Worm (Caenorhabditis elegans): ENCODE results near the gene F11D11.21.

Gene F11D11.21

ce11 chrV:18722510-18723299, 27.6 kb downstream of the F11D11.21 start:
- TF ChIP-seq pes-1 (GFP tag; IDR thresholded peaks at IDR 0.05) (no peak), ceh-36 (tag; optimal IDR thresholded peaks at IDR 0.05) (peak; percentile 57), flt-1 (GFP tag; IDR thresholded peaks at IDR 0.05) (peak; percentile 52)

- TF ChIP-seq F13C5.2 (tag; optimal IDR thresholded peaks at IDR 0.05) (no peak), hmg-4 (GFP tag; optimal IDR thresholded peaks at IDR 0.05) (no peak), sea-1 (GFP tag; conservative IDR thresholded peaks at IDR 0.05) (no peak), scrt-1 (GFP tag; IDR thresholded peaks at IDR 0.05) (no peak), tbx-37 (GFP tag; conservative IDR thresholded peaks at IDR 0.05) (no peak), tbx-11 (GFP tag; IDR thresholded peaks at IDR 0.05) (no peak), ama-1 (optimal IDR thresholded peaks at IDR 0.05) (no peak)
Observed at ce11 chrV:18721873-18722272, 28.5 kb downstream of the F11D11.21 start.

- peak; percentile 52; the same call in 1 of the 2 replicates for TF ChIP-seq tbx-11 (GFP tag; IDR thresholded peaks at IDR 0.05)
- peak; percentile 63 for TF ChIP-seq scrt-1 (GFP tag; IDR thresholded peaks at IDR 0.05)
- no peak for TF ChIP-seq tbx-37 (GFP tag; conservative IDR thresholded peaks at IDR 0.05)
- no peak for TF ChIP-seq hmbx-1 (tag; optimal IDR thresholded peaks at IDR 0.05)
- TF ChIP-seq B0310.2 (tag; optimal IDR thresholded peaks at IDR 0.05), result no peak
- no peak for TF ChIP-seq ceh-36 (tag; optimal IDR thresholded peaks at IDR 0.05)
- no peak for TF ChIP-seq F13C5.2 (tag; optimal IDR thresholded peaks at IDR 0.05)
- peak; percentile 70 for TF ChIP-seq ceh-13 (GFP tag; optimal IDR thresholded peaks at IDR 0.05)
- TF ChIP-seq ama-1 (optimal IDR thresholded peaks at IDR 0.05), result peak; percentile 33
- no peak for TF ChIP-seq pes-1 (GFP tag; IDR thresholded peaks at IDR 0.05)
- no peak for TF ChIP-seq tra-4 (tag; optimal IDR thresholded peaks at IDR 0.05)
- peak; percentile 44; the same call in 1 of the 2 replicates for TF ChIP-seq flt-1 (GFP tag; IDR thresholded peaks at IDR 0.05)
- TF ChIP-seq hnd-1 (tag; optimal IDR thresholded peaks at IDR 0.05), result no peak
- TF ChIP-seq sea-1 (GFP tag; conservative IDR thresholded peaks at IDR 0.05), result peak; percentile 84
- TF ChIP-seq ets-7 (tag; optimal IDR thresholded peaks at IDR 0.05), result no peak
- peak; percentile 86 for TF ChIP-seq aly-1 (tag; optimal IDR thresholded peaks at IDR 0.05)
- peak; percentile 1 for TF ChIP-seq hmg-4 (GFP tag; optimal IDR thresholded peaks at IDR 0.05)
Observed at ce11 chrV:18719956-18720489, 30.3 kb downstream of the F11D11.21 start, which contains the start of gene Y17D7C.2. Y17D7C.2 (minus strand) TSS chrV:18719987.

- TF ChIP-seq tra-4 (tag; optimal IDR thresholded peaks at IDR 0.05) (no peak), ceh-36 (tag; optimal IDR thresholded peaks at IDR 0.05) (no peak), B0310.2 (tag; optimal IDR thresholded peaks at IDR 0.05) (no peak), hmbx-1 (tag; optimal IDR thresholded peaks at IDR 0.05) (no peak), ceh-13 (GFP tag; optimal IDR thresholded peaks at IDR 0.05) (no peak), flt-1 (GFP tag; IDR thresholded peaks at IDR 0.05) (no peak), F13C5.2 (tag; optimal IDR thresholded peaks at IDR 0.05) (no peak)
Observed at ce11 chrV:18719412-18719811, 30.9 kb downstream of the F11D11.21 start.

- TF ChIP-seq ceh-36 (tag; optimal IDR thresholded peaks at IDR 0.05) (no peak), ets-7 (tag; optimal IDR thresholded peaks at IDR 0.05) (no peak), scrt-1 (GFP tag; IDR thresholded peaks at IDR 0.05) (0 out of 2 replicates have a peak, but pooled peaks have one; percentile 58), tra-4 (tag; optimal IDR thresholded peaks at IDR 0.05) (no peak), hmbx-1 (tag; optimal IDR thresholded peaks at IDR 0.05) (no peak), aly-1 (tag; optimal IDR thresholded peaks at IDR 0.05) (peak; percentile 62), ama-1 (optimal IDR thresholded peaks at IDR 0.05) (no peak), tbx-37 (GFP tag; conservative IDR thresholded peaks at IDR 0.05) (no peak), B0310.2 (tag; optimal IDR thresholded peaks at IDR 0.05) (no peak), tbx-11 (GFP tag; IDR thresholded peaks at IDR 0.05) (peak; percentile 40; the same call in 1 of the 2 replicates), flt-1 (GFP tag; IDR thresholded peaks at IDR 0.05) (peak; percentile 40; the same call in 1 of the 2 replicates), hmg-4 (GFP tag; optimal IDR thresholded peaks at IDR 0.05) (no peak), ceh-13 (GFP tag; optimal IDR thresholded peaks at IDR 0.05) (peak; percentile 40), F13C5.2 (tag; optimal IDR thresholded peaks at IDR 0.05) (no peak), hnd-1 (tag; optimal IDR thresholded peaks at IDR 0.05) (no peak), pes-1 (GFP tag; IDR thresholded peaks at IDR 0.05) (no peak), sea-1 (GFP tag; conservative IDR thresholded peaks at IDR 0.05) (peak; percentile 74)
Observed at ce11 chrV:18712118-18712517, 38.2 kb downstream of the F11D11.21 start.

ce11 chrV:18711362-18711761, 39.0 kb downstream of the F11D11.21 start:
- TF ChIP-seq F13C5.2 (tag; optimal IDR thresholded peaks at IDR 0.05) (no peak), B0310.2 (tag; optimal IDR thresholded peaks at IDR 0.05) (no peak), scrt-1 (GFP tag; IDR thresholded peaks at IDR 0.05) (no peak), ceh-36 (tag; optimal IDR thresholded peaks at IDR 0.05) (no peak), aly-1 (tag; optimal IDR thresholded peaks at IDR 0.05) (no peak), tbx-11 (GFP tag; IDR thresholded peaks at IDR 0.05) (no peak), tbx-37 (GFP tag; conservative IDR thresholded peaks at IDR 0.05) (no peak), ets-7 (tag; optimal IDR thresholded peaks at IDR 0.05) (no peak), hmg-4 (GFP tag; optimal IDR thresholded peaks at IDR 0.05) (no peak), hmbx-1 (tag; optimal IDR thresholded peaks at IDR 0.05) (no peak)

ce11 chrV:18710045-18710490, 40.3 kb downstream of the F11D11.21 start:
- TF ChIP-seq aly-1 (tag; optimal IDR thresholded peaks at IDR 0.05) (no peak), scrt-1 (GFP tag; IDR thresholded peaks at IDR 0.05) (0 out of 2 replicates have a peak, but pooled peaks have one; percentile 25), ceh-13 (GFP tag; optimal IDR thresholded peaks at IDR 0.05) (peak; percentile 59), flt-1 (GFP tag; IDR thresholded peaks at IDR 0.05) (no peak; the same call in 1 of the 2 replicates), hmbx-1 (tag; optimal IDR thresholded peaks at IDR 0.05) (no peak), tbx-11 (GFP tag; IDR thresholded peaks at IDR 0.05) (no peak), ama-1 (optimal IDR thresholded peaks at IDR 0.05) (no peak)
